Fruit fly (Drosophila melanogaster): ENCODE data around the gene Apc.
A peak's percentile ranks its signal among the peaks of the same experiment; 100 is the strongest.

Apc gene

DNA sequence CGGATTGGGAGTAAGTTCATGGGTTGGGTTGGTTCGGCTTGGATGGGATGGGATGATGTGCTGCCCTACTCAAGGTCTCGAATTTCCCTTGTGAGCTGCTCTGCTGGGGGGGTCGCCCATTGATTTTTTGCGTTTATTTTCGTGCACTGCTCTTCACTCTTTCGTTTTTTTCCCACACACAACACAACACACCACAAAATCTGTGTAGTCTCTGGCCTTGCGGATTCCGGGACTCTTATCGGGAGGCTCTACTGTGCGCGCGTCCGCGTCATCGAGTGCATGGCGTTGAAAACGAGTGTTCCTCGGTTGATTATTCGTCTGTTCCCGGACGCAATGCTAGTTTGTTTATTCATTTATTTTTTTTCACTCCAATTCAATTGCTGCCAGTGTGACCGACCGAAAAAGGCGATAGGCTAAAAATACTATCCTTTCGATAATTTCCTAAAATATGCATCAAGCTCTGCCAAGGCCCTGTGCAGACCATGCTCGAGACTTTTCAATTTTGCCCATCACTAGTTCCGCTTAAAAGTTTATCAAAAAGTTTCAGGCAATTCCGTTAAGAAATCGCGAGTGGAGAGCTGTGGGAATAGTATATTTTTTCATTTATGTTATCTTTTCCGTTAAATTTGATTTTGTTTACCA, 12.8 kb downstream of the Apc start, which contains the start of gene WASp:
WASp (minus strand) TSS at position 399 of the 642 bp plus-strand sequence.
- TF ChIP-seq Hr96 (GFP tag; optimal IDR thresholded peaks at IDR 0.05) (peak; percentile 40), Clk (GFP tag; optimal IDR thresholded peaks at IDR 0.05) (no peak), cic (GFP tag; optimal IDR thresholded peaks at IDR 0.05) (peak; percentile 14), cnc (optimal IDR thresholded peaks at IDR 0.05) (no peak), Mnt (GFP tag; optimal IDR thresholded peaks at IDR 0.05) (peak; percentile 43), CG12768 (GFP tag; optimal IDR thresholded peaks at IDR 0.05) (no peak), kay (GFP tag; ENCODE audit: borderline replicate concordance) (no peak), CG14711 (tag; optimal IDR thresholded peaks at IDR 0.05) (peak; percentile 33), Crg-1 (GFP tag; optimal IDR thresholded peaks at IDR 0.05) (peak; percentile 24), CG11617 (GFP tag; optimal IDR thresholded peaks at IDR 0.05) (no peak), CG5204 (GFP tag; optimal IDR thresholded peaks at IDR 0.05) (peak; percentile 6), CG7045 (GFP tag; optimal IDR thresholded peaks at IDR 0.05) (no peak), CG7101 (tag; optimal IDR thresholded peaks at IDR 0.05) (peak; percentile 70), bab1 (GFP tag; optimal IDR thresholded peaks at IDR 0.05) (peak; percentile 76), tj (GFP tag; optimal IDR thresholded peaks at IDR 0.05) (peak; percentile 5), toe (GFP tag; optimal IDR thresholded peaks at IDR 0.05) (peak; percentile 2), ovo (GFP tag; optimal IDR thresholded peaks at IDR 0.05) (peak; percentile 66), CG1620 (GFP tag; optimal IDR thresholded peaks at IDR 0.05) (peak; percentile 56), CG33017 (tag; optimal IDR thresholded peaks at IDR 0.05) (peak; percentile 32), pad (GFP tag; optimal IDR thresholded peaks at IDR 0.05) (peak; percentile 18)

DNA sequence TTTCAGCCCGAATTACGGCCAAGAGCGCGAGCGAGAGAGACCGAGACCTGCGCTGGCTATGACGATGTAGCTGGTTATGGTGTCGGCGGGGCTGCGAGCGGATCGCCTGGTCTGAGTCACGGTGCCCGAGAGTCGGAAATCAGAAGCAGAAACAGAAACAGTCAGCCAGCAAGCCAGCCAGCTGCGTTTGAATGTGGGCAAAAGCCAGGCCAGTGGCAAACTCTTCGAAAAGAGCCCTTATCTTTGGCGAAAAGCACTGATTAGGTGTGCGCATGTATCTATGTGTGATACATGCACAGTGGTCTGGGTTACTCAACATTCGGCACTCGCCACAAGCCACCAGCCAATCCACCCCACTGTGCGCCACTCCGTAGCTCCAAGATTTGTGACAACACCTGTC, 13.4 kb downstream of the Apc start:
- no peak for TF ChIP-seq cnc (optimal IDR thresholded peaks at IDR 0.05)
- peak; percentile 14 for TF ChIP-seq Hr96 (GFP tag; optimal IDR thresholded peaks at IDR 0.05)
- no peak for TF ChIP-seq Clk (GFP tag; optimal IDR thresholded peaks at IDR 0.05)
- no peak for TF ChIP-seq CG33017 (tag; optimal IDR thresholded peaks at IDR 0.05)
- TF ChIP-seq CG1620 (GFP tag; optimal IDR thresholded peaks at IDR 0.05) = no peak
- no peak for TF ChIP-seq toe (GFP tag; optimal IDR thresholded peaks at IDR 0.05)
- no peak for TF ChIP-seq Crg-1 (GFP tag; optimal IDR thresholded peaks at IDR 0.05)
- no peak for TF ChIP-seq CG11617 (GFP tag; optimal IDR thresholded peaks at IDR 0.05)
- peak; percentile 13 for TF ChIP-seq Mnt (GFP tag; optimal IDR thresholded peaks at IDR 0.05)
- TF ChIP-seq kay (GFP tag; ENCODE audit: borderline replicate concordance) = peak; percentile 96
- peak; percentile 37 for TF ChIP-seq cic (GFP tag; optimal IDR thresholded peaks at IDR 0.05)
- TF ChIP-seq CG12768 (GFP tag; optimal IDR thresholded peaks at IDR 0.05) = peak; percentile 45

DNA sequence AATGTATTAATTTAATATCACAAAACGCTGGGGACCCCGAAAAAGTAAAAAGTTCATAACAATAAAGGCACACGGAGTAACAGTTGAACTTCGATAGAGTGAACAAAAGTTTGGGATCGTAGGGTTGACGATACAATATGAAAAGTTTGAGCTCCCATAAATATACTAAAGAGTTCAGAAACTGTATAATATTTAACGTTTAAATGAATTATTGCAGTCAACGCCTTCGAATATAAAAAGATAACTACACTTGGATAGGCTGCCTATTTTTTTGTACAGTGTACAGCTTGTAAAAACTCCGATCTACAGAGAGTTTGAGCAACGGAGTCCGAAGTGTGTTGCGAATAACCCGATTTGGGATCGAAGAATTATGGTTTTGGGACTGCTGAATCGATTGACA, 13.8 kb downstream of the Apc start:
- TF ChIP-seq cnc (optimal IDR thresholded peaks at IDR 0.05) = no peak
- no peak for TF ChIP-seq toe (GFP tag; optimal IDR thresholded peaks at IDR 0.05)
- TF ChIP-seq pad (GFP tag; optimal IDR thresholded peaks at IDR 0.05) = no peak
- TF ChIP-seq CG7045 (GFP tag; optimal IDR thresholded peaks at IDR 0.05) = no peak
- no peak for TF ChIP-seq ovo (GFP tag; optimal IDR thresholded peaks at IDR 0.05)
- no peak for TF ChIP-seq CG7101 (tag; optimal IDR thresholded peaks at IDR 0.05)
- TF ChIP-seq Mnt (GFP tag; optimal IDR thresholded peaks at IDR 0.05) = no peak
- TF ChIP-seq Hr96 (GFP tag; optimal IDR thresholded peaks at IDR 0.05) = no peak
- TF ChIP-seq CG14711 (tag; optimal IDR thresholded peaks at IDR 0.05) = no peak
- TF ChIP-seq CG11617 (GFP tag; optimal IDR thresholded peaks at IDR 0.05) = no peak
- no peak for TF ChIP-seq bab1 (GFP tag; optimal IDR thresholded peaks at IDR 0.05)

DNA sequence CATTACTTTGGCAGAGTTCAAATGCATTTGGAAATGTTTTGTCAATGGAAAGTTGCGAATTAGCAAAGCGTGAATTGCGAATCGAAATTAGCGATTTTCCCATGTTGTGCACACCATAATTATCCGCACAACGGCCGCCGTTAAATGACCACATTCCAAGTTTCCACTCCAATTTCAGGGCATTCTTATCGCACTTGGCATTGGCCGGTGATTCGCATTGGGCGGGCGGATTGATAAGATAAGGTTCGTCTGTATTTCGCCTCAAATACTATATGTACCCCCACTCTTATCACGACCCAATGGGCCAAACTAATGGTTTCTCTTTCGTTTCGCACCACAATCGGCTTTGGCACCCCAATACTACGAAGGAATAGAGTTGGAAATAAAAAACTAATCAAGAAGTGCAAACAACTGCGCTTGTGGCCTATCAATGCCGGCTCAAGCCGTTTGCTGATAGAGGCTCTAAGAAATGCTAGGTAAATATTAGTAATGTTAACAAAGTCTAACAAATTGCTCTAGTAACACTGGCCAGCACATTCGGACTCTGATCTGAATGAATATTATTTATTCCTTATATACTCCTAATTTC, 15.1 kb downstream of the Apc start:
- TF ChIP-seq CG1620 (GFP tag; optimal IDR thresholded peaks at IDR 0.05) (no peak), ovo (GFP tag; optimal IDR thresholded peaks at IDR 0.05) (peak; percentile 21), Crg-1 (GFP tag; optimal IDR thresholded peaks at IDR 0.05) (no peak), Hr96 (GFP tag; optimal IDR thresholded peaks at IDR 0.05) (no peak), CG5204 (GFP tag; optimal IDR thresholded peaks at IDR 0.05) (no peak), Mnt (GFP tag; optimal IDR thresholded peaks at IDR 0.05) (peak; percentile 45), CG12768 (GFP tag; optimal IDR thresholded peaks at IDR 0.05) (peak; percentile 40), CG33017 (tag; optimal IDR thresholded peaks at IDR 0.05) (peak; percentile 44), bab1 (GFP tag; optimal IDR thresholded peaks at IDR 0.05) (no peak), cic (GFP tag; optimal IDR thresholded peaks at IDR 0.05) (peak; percentile 93), CG14711 (tag; optimal IDR thresholded peaks at IDR 0.05) (no peak), CG7045 (GFP tag; optimal IDR thresholded peaks at IDR 0.05) (no peak), CG7101 (tag; optimal IDR thresholded peaks at IDR 0.05) (peak; percentile 45), cnc (optimal IDR thresholded peaks at IDR 0.05) (no peak), kay (GFP tag; ENCODE audit: borderline replicate concordance) (peak; percentile 97), CG11617 (GFP tag; optimal IDR thresholded peaks at IDR 0.05) (peak; percentile 53), Clk (GFP tag; optimal IDR thresholded peaks at IDR 0.05) (no peak), toe (GFP tag; optimal IDR thresholded peaks at IDR 0.05) (peak; percentile 36), tj (GFP tag; optimal IDR thresholded peaks at IDR 0.05) (no peak), pad (GFP tag; optimal IDR thresholded peaks at IDR 0.05) (no peak)

DNA sequence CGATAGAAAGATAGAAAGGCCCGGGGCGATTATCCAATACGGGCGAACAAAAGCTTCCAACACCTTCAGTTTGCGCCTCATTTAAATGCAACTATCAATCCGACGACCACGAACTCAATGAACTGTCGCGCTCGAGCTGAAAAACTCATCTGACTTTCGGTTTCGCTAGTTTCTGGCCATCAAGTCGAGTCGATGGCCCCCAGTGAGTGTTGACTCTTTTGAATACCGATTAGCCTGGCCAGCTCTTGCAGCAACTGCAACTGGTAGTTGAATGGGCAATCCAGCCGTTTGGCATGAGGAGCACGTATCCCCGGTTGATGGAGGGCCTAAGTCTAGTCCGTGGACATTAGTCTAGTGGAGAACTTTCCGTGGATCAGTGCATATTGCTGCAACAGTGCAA, 17.3 kb downstream of the Apc start:
- TF ChIP-seq CG14711 (tag; optimal IDR thresholded peaks at IDR 0.05) (no peak), CG7101 (tag; optimal IDR thresholded peaks at IDR 0.05) (no peak), toe (GFP tag; optimal IDR thresholded peaks at IDR 0.05) (no peak)

All from whole organism, adult.